Fruit fly (Drosophila melanogaster): ENCODE data around the gene Prx6a.
A peak's percentile ranks its signal among the peaks of the same experiment; 100 is the strongest.

Gene Prx6a

DNA sequence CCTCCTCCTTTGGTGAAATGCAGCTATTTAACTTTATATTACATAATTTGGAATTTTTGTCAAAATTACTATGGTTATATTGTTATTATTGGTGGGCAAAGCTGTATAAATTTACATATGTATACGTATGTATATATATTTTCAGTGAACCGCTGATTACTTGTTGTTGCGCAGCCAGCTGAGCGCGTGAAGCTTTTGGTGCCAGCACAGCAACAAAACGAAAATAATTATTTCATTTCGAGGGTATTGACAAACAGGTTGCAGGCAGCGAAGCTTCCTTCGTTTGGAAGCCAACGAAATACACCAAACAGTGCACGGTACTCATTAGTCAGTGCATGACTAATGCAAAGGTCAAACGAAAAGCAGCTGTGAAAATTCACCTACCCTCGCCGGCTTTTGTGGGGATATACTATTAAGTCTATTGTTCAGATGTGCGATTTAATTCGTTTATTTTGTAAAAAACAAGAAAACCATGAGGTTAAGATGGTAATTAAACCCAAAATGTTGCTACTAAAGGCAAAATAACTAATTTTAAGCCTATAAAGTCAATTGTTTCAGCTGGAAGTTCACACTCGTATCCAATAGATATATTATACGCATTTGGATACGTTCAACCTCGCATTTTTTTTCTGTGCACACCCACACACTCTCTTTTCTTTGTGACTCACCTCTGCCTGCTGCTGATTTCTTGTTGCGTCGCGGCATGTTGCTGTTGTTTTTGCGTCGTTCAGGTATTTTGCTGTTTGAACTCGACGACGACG is 4.9 kb downstream of the Prx6a start (continued):
- TF ChIP-seq Nf-YB (GFP tag; optimal IDR thresholded peaks at IDR 0.05) = no peak
- TF ChIP-seq ttk (GFP tag; IDR thresholded peaks at IDR 0.05) = no peak
- TF ChIP-seq CG7556 (GFP tag; optimal IDR thresholded peaks at IDR 0.05) = peak; percentile 20
- TF ChIP-seq CG12219 (GFP tag; optimal IDR thresholded peaks at IDR 0.05) = no peak
- TF ChIP-seq dpn (GFP tag; optimal IDR thresholded peaks at IDR 0.05) = peak in 1 of 2 experiments; percentile 31
- TF ChIP-seq CG6791 (GFP tag; IDR thresholded peaks at IDR 0.05; ENCODE audit: partially characterized antibody) = no peak
- TF ChIP-seq CG33213 (GFP tag; optimal IDR thresholded peaks at IDR 0.05) = peak; percentile 10
- TF ChIP-seq eyg (GFP tag; optimal IDR thresholded peaks at IDR 0.05) = no peak
- no peak for TF ChIP-seq bigmax (GFP tag; optimal IDR thresholded peaks at IDR 0.05)
- no peak for TF ChIP-seq ranshi (GFP tag; IDR thresholded peaks at IDR 0.05)
- no peak for TF ChIP-seq pzg (GFP tag; optimal IDR thresholded peaks at IDR 0.05)
- TF ChIP-seq Hey (tag; optimal IDR thresholded peaks at IDR 0.05) = no peak
- peak; percentile 39 for TF ChIP-seq CG11504 (tag; optimal IDR thresholded peaks at IDR 0.05)
- TF ChIP-seq CG11695 (GFP tag; IDR thresholded peaks at IDR 0.05) = 0 out of 3 replicates have a peak, but pooled peaks have one; percentile 49
- no peak for TF ChIP-seq vnd (GFP tag; IDR thresholded peaks at IDR 0.05; ENCODE audit: partially characterized antibody)
- TF ChIP-seq Ravus (GFP tag; IDR thresholded peaks at IDR 0.05) = no peak
- TF ChIP-seq CG2129 (GFP tag; IDR thresholded peaks at IDR 0.05; ENCODE audit: partially characterized antibody) = no peak
- TF ChIP-seq Bteb2 (GFP tag; optimal IDR thresholded peaks at IDR 0.05) = no peak
- TF ChIP-seq Elba2 (GFP tag; optimal IDR thresholded peaks at IDR 0.05) = no peak
- no peak for TF ChIP-seq usp (GFP tag; optimal IDR thresholded peaks at IDR 0.05)
- peak; percentile 14 for TF ChIP-seq ind (GFP tag; optimal IDR thresholded peaks at IDR 0.05)
- TF ChIP-seq phol (tag; optimal IDR thresholded peaks at IDR 0.05) = no peak
- TF ChIP-seq nerfin-1 (tag; optimal IDR thresholded peaks at IDR 0.05) = no peak
- peak; percentile 51 for TF ChIP-seq slbo (GFP tag; IDR thresholded peaks at IDR 0.05)
- TF ChIP-seq Abd-B (GFP tag; optimal IDR thresholded peaks at IDR 0.05) = no peak
- no peak for TF ChIP-seq CG12942 (GFP tag; optimal IDR thresholded peaks at IDR 0.05)
- no peak for TF ChIP-seq CG17361 (GFP tag; IDR thresholded peaks at IDR 0.05)
- peak; percentile 20 for TF ChIP-seq CG13775 (GFP tag; optimal IDR thresholded peaks at IDR 0.05)
- TF ChIP-seq CG17568 (GFP tag; optimal IDR thresholded peaks at IDR 0.05) = no peak
- no peak for TF ChIP-seq HLHmδ (GFP tag; optimal IDR thresholded peaks at IDR 0.05)
- TF ChIP-seq CG14050 (GFP tag; IDR thresholded peaks at IDR 0.05) = no peak
- TF ChIP-seq ara (GFP tag; IDR thresholded peaks at IDR 0.05) = no peak
- no peak for TF ChIP-seq dmrt11E (tag; optimal IDR thresholded peaks at IDR 0.05)
- no peak for TF ChIP-seq gcm2 (GFP tag; optimal IDR thresholded peaks at IDR 0.05)
- peak; percentile 33 for TF ChIP-seq CG10366 (GFP tag; IDR thresholded peaks at IDR 0.05)
- TF ChIP-seq B-H2 (GFP tag; optimal IDR thresholded peaks at IDR 0.05) = no peak
- no peak for TF ChIP-seq pfk (GFP tag; optimal IDR thresholded peaks at IDR 0.05)
- peak; percentile 2 for TF ChIP-seq CHES-1-like (GFP tag; optimal IDR thresholded peaks at IDR 0.05)
- TF ChIP-seq ac (GFP tag; optimal IDR thresholded peaks at IDR 0.05) = no peak
- no peak for TF ChIP-seq CG16779 (GFP tag; IDR thresholded peaks at IDR 0.05)
- no peak for TF ChIP-seq CG12769 (tag; optimal IDR thresholded peaks at IDR 0.05)
- TF ChIP-seq stwl (tag; optimal IDR thresholded peaks at IDR 0.05) = no peak
- TF ChIP-seq CG2199 (GFP tag; IDR thresholded peaks at IDR 0.05) = no peak
- no peak for TF ChIP-seq CG7987 (GFP tag; optimal IDR thresholded peaks at IDR 0.05)
- no peak for TF ChIP-seq Vsx1 (GFP tag; optimal IDR thresholded peaks at IDR 0.05)
- TF ChIP-seq Oli (tag; optimal IDR thresholded peaks at IDR 0.05) = peak; percentile 16
- no peak for TF ChIP-seq CG11398 (GFP tag; optimal IDR thresholded peaks at IDR 0.05)
- TF ChIP-seq CG42726 (GFP tag; IDR thresholded peaks at IDR 0.05; ENCODE audit: partially characterized antibody) = no peak
- TF ChIP-seq BEAF-32 (GFP tag; optimal IDR thresholded peaks at IDR 0.05) = no peak
